Fruit fly (Drosophila melanogaster): Measurements from ENCODE around the gene Naa60.

The Naa60 gene

DNA sequence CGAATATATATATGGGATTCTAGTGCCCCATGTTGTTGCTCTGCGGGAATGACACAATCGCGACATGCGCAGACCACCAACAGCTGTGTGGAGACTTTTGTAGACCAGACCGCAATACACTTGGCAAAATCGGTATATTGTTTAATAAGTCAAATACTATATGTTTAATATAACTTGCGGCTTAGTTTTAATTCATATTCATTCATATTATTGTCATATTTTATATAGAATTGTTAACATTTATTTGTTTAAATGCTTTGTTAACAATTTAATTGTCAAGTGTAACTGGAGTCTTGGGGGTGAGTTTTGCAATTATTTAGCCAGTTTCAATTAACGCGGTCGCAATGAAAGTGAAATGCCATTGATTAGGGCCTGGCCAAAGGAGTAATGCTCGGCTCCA, 12.9 kb downstream of the Naa60 start (continued):
- TF ChIP-seq unpg (GFP tag; optimal IDR thresholded peaks at IDR 0.05): peak; percentile 33
- TF ChIP-seq D (optimal IDR thresholded peaks at IDR 0.05): no peak
- no peak for TF ChIP-seq D (GFP tag; optimal IDR thresholded peaks at IDR 0.05)
- TF ChIP-seq CG31441 (GFP tag; IDR thresholded peaks at IDR 0.05): peak; percentile 54; the same call in 1 of the 2 replicates
- TF ChIP-seq dati (GFP tag; IDR thresholded peaks at IDR 0.05): no peak
- no peak for TF ChIP-seq HmgZ (tag; optimal IDR thresholded peaks at IDR 0.05)
- peak; percentile 6 for TF ChIP-seq CG3281 (GFP tag; optimal IDR thresholded peaks at IDR 0.05)
- no peak for TF ChIP-seq CG14014 (GFP tag; IDR thresholded peaks at IDR 0.05)
- TF ChIP-seq CG11085 (GFP tag; IDR thresholded peaks at IDR 0.05): no peak
- no peak for TF ChIP-seq Deaf1 (tag; optimal IDR thresholded peaks at IDR 0.05)
- peak; percentile 60 for TF ChIP-seq CG7556 (GFP tag; optimal IDR thresholded peaks at IDR 0.05)
- peak; percentile 42 for TF ChIP-seq CG18599 (GFP tag; optimal IDR thresholded peaks at IDR 0.05)
- peak; percentile 53 for TF ChIP-seq CG2712 (tag; optimal IDR thresholded peaks at IDR 0.05)
- no peak for TF ChIP-seq CG4360 (GFP tag; IDR thresholded peaks at IDR 0.05)
- no peak for TF ChIP-seq Usf (GFP tag; optimal IDR thresholded peaks at IDR 0.05)
- no peak for TF ChIP-seq bowl (GFP tag; IDR thresholded peaks at IDR 0.05)
- no peak for TF ChIP-seq bigmax (GFP tag; optimal IDR thresholded peaks at IDR 0.05)
- no peak for TF ChIP-seq hbn (GFP tag; IDR thresholded peaks at IDR 0.05; ENCODE audit: partially characterized antibody)
- peak; percentile 17; the same call in 1 of the 2 replicates for TF ChIP-seq Xrp1 (GFP tag; IDR thresholded peaks at IDR 0.05)
- no peak for TF ChIP-seq esg (GFP tag; conservative IDR thresholded peaks at IDR 0.05)
- no peak for TF ChIP-seq CG4328 (GFP tag; optimal IDR thresholded peaks at IDR 0.05)
- peak; percentile 13 for TF ChIP-seq lab (GFP tag; optimal IDR thresholded peaks at IDR 0.05)
- TF ChIP-seq CG11695 (GFP tag; IDR thresholded peaks at IDR 0.05): peak; percentile 29; the same call in 1 of the 3 replicates
- no peak for TF ChIP-seq jing (GFP tag; optimal IDR thresholded peaks at IDR 0.05)
- TF ChIP-seq E2f1 (GFP tag; IDR thresholded peaks at IDR 0.05): peak; percentile 35; the same call in 1 of the 2 replicates
- peak; percentile 15 for TF ChIP-seq phol (tag; optimal IDR thresholded peaks at IDR 0.05)
- no peak for TF ChIP-seq Adf1 (GFP tag; IDR thresholded peaks at IDR 0.05)
- TF ChIP-seq CG17385 (GFP tag; optimal IDR thresholded peaks at IDR 0.05): no peak
- no peak for TF ChIP-seq kni (GFP tag; optimal IDR thresholded peaks at IDR 0.05)
- TF ChIP-seq Vsx1 (GFP tag; optimal IDR thresholded peaks at IDR 0.05): no peak
- TF ChIP-seq ash1 (GFP tag; optimal IDR thresholded peaks at IDR 0.05): no peak
- TF ChIP-seq CG42726 (GFP tag; IDR thresholded peaks at IDR 0.05; ENCODE audit: partially characterized antibody): no peak
- TF ChIP-seq hth (optimal IDR thresholded peaks at IDR 0.05): no peak
- TF ChIP-seq CG8290 (GFP tag; optimal IDR thresholded peaks at IDR 0.05): no peak
- TF ChIP-seq CG8290 (tag; optimal IDR thresholded peaks at IDR 0.05): no peak
- no peak for TF ChIP-seq NfI (GFP tag; optimal IDR thresholded peaks at IDR 0.05)
- TF ChIP-seq CG12659 (GFP tag; optimal IDR thresholded peaks at IDR 0.05): no peak
- peak; percentile 46 for TF ChIP-seq Hmr (GFP tag; optimal IDR thresholded peaks at IDR 0.05)
- no peak for TF ChIP-seq Ets97D (GFP tag; optimal IDR thresholded peaks at IDR 0.05)
- no peak for TF ChIP-seq fd96Cb (tag; optimal IDR thresholded peaks at IDR 0.05)
- TF ChIP-seq CTCF (GFP tag; optimal IDR thresholded peaks at IDR 0.05): no peak
- TF ChIP-seq HLHmδ (GFP tag; optimal IDR thresholded peaks at IDR 0.05): no peak
- TF ChIP-seq CG10979 (tag; optimal IDR thresholded peaks at IDR 0.05): peak; percentile 4
- peak; percentile 52 for TF ChIP-seq row (GFP tag; IDR thresholded peaks at IDR 0.05)
- TF ChIP-seq CG30403 (GFP tag; optimal IDR thresholded peaks at IDR 0.05): peak; percentile 40
- TF ChIP-seq fd3F (GFP tag; optimal IDR thresholded peaks at IDR 0.05): no peak
- TF ChIP-seq Hmx (GFP tag; optimal IDR thresholded peaks at IDR 0.05): no peak
- TF ChIP-seq Xbp1 (GFP tag; optimal IDR thresholded peaks at IDR 0.05): no peak
- TF ChIP-seq ato (GFP tag; IDR thresholded peaks at IDR 0.05; ENCODE audit: partially characterized antibody): no peak
- peak; percentile 12 for TF ChIP-seq CG12071 (GFP tag; optimal IDR thresholded peaks at IDR 0.05)
- TF ChIP-seq CG10462 (GFP tag; optimal IDR thresholded peaks at IDR 0.05): no peak
- TF ChIP-seq CG6689 (GFP tag; IDR thresholded peaks at IDR 0.05): peak; percentile 60
